Fruit fly (Drosophila melanogaster) whole organism, prepupa: ENCODE measurements around the gene CG6066.

Experiments
- CG10669 ChIP-seq: fragments of 200-800 bp; sonication (Bioruptor generic); optimal IDR thresholded peaks from 3 replicates; lab custom pipeline; 2018; ENCODE audit warnings: missing biosample characterization, mild to moderate bottlenecking, missing genetic modification characterization, moderate library complexity
- CG3032 ChIP-seq: fragments of 200-800 bp; optimal IDR thresholded peaks from 2 replicates; lab custom pipeline; 2019; ENCODE audit warnings: missing biosample characterization, mild to moderate bottlenecking, missing genetic modification characterization, moderate library complexity
- CG3919 ChIP-seq: fragments of 200-800 bp; sonication (Bioruptor generic); optimal IDR thresholded peaks from 3 replicates; lab custom pipeline; 2016; ENCODE audit warnings: missing biosample characterization, missing genetic modification characterization
- CG6792 ChIP-seq: fragments of 200-800 bp; sonication (Bioruptor generic); optimal IDR thresholded peaks from 3 replicates; lab custom pipeline; 2016; ENCODE audit warnings: missing biosample characterization, missing genetic modification characterization
- CG9139 ChIP-seq: fragments of 200-800 bp; sonication (Bioruptor generic); optimal IDR thresholded peaks from 3 replicates; lab custom pipeline; 2017; ENCODE audit warnings: missing biosample characterization, mild to moderate bottlenecking, missing genetic modification characterization
- Eip93F ChIP-seq: fragments of 200-800 bp; sonication (Bioruptor generic); optimal IDR thresholded peaks from 2 replicates; lab custom pipeline; 2016; ENCODE audit warnings: missing biosample characterization, mild to moderate bottlenecking, missing genetic modification characterization
- OdsH ChIP-seq: fragments of 200-800 bp; sonication (Bioruptor generic); optimal IDR thresholded peaks from 3 replicates; lab custom pipeline; 2016; ENCODE audit warnings: missing biosample characterization, missing genetic modification characterization
- Smox ChIP-seq: fragments of 200-800 bp; sonication (Bioruptor generic); optimal IDR thresholded peaks from 3 replicates; lab custom pipeline; 2016; ENCODE audit warnings: missing biosample characterization, missing genetic modification characterization
- lz ChIP-seq: fragments of 200-800 bp; sonication (Bioruptor generic); optimal IDR thresholded peaks from 3 replicates; lab custom pipeline; 2016; ENCODE audit warnings: missing biosample characterization, missing genetic modification characterization
- salr ChIP-seq, 2 experiments: fragments of 200-800 bp; sonication (Bioruptor generic); optimal IDR thresholded peaks; 3 replicates each; lab custom pipeline; 2016 to 2018; ENCODE audit warnings: missing biosample characterization in 2 of 2, missing genetic modification characterization in 2 of 2, mild to moderate bottlenecking in 1 of 2
- spab ChIP-seq: fragments of 200-800 bp; sonication (Bioruptor generic); optimal IDR thresholded peaks from 2 replicates; lab custom pipeline; 2017; ENCODE audit warnings: missing biosample characterization, mild to moderate bottlenecking, missing genetic modification characterization, missing genetic modification reagents
- topi ChIP-seq: fragments of 200-800 bp; sonication (Bioruptor generic); optimal IDR thresholded peaks from 3 replicates; lab custom pipeline; 2016; ENCODE audit warnings: missing biosample characterization, missing genetic modification characterization
- vri ChIP-seq: fragments of 200-800 bp; sonication (Bioruptor generic); optimal IDR thresholded peaks from 3 replicates; lab custom pipeline; 2016; ENCODE audit warnings: missing biosample characterization, mild to moderate bottlenecking, missing genetic modification characterization

dm6 chr3R:27111784-27112602 is 4.5 kb downstream of the CG6066 start, which contains the start of the genes gb and CG5815:
- peak; percentile 92 for TF ChIP-seq OdsH (GFP tag; lab: Kevin White, UChicago)
- peak; percentile 92 for TF ChIP-seq Eip93F (GFP tag; lab: Kevin White, UChicago)
- TF ChIP-seq Smox (GFP tag; lab: Kevin White, UChicago) = no peak
- TF ChIP-seq topi = peak; percentile 89
- TF ChIP-seq salr (GFP tag; optimal IDR thresholded peaks at IDR 0.05; lab: Kevin White, UChicago) = peak in 1 of 2 experiments; percentile 79
- peak; percentile 31 for TF ChIP-seq vri (GFP tag; lab: Kevin White, UChicago)
- no peak for TF ChIP-seq CG10669
- TF ChIP-seq CG3919 (GFP tag; lab: Kevin White, UChicago) = peak; percentile 90
- TF ChIP-seq CG9139 (GFP tag; lab: Kevin White, UChicago) = no peak
- TF ChIP-seq lz (GFP tag; lab: Kevin White, UChicago) = peak; percentile 92
- peak; percentile 86 for TF ChIP-seq CG3032 (tag; lab: Kevin White, UChicago)
- TF ChIP-seq CG6792 = peak; percentile 80
- TF ChIP-seq spab = no peak
